Worm (Caenorhabditis elegans): ENCODE data around the gene nspb-10.
A peak's percentile ranks its signal among the peaks of the same experiment; 100 is the strongest.

Gene nspb-10

DNA sequence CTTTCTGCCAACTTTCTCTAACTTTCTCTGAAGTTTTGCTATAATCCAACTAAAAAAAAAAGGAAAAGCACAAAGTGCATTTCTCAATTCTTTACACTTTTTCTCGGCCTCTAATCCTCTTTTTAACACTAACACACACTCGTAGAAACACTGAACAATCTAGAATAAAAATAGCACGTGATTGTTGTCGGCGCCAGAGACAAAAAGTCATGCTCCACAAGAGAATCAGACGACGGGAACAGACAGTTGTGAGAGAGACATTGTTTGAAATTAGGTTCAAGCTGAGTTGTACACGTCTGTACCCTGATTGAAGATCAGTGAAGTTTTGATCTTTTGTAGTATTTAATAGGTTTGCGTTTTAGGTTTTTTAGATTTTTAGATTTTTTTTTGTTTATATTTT lies 10.3 kb upstream of the nspb-10 start (continued):
- TF ChIP-seq egl-27 (tag; optimal IDR thresholded peaks at IDR 0.05): peak in 1 of 2 experiments; percentile 10
- no peak for TF ChIP-seq Y116A8C.19 (tag; optimal IDR thresholded peaks at IDR 0.05; ENCODE audit: borderline replicate concordance)
- no peak for TF ChIP-seq ceh-8 (GFP tag; optimal IDR thresholded peaks at IDR 0.05)
- no peak for TF ChIP-seq pag-3 (tag; optimal IDR thresholded peaks at IDR 0.05; ENCODE audit: borderline replicate concordance, insufficient read depth)
- TF ChIP-seq ets-5 (GFP tag; IDR thresholded peaks at IDR 0.05): no peak
- TF ChIP-seq nhr-12 (tag; optimal IDR thresholded peaks at IDR 0.05): no peak
- TF ChIP-seq alr-1 (tag; optimal IDR thresholded peaks at IDR 0.05; ENCODE audit: borderline replicate concordance): no peak
- peak; percentile 28 to 53 (median 45) for TF ChIP-seq dpl-1 (GFP tag; optimal IDR thresholded peaks at IDR 0.05)
- TF ChIP-seq nhr-71 (tag; optimal IDR thresholded peaks at IDR 0.05): peak; percentile 95
- peak; percentile 69 for TF ChIP-seq swsn-7 (tag; optimal IDR thresholded peaks at IDR 0.05)
- TF ChIP-seq sptf-1 (tag; optimal IDR thresholded peaks at IDR 0.05): no peak
- TF ChIP-seq ceh-82 (tag; optimal IDR thresholded peaks at IDR 0.05): no peak
- TF ChIP-seq zag-1 (tag; optimal IDR thresholded peaks at IDR 0.05): no peak
- peak in 2 of 6 experiments; percentile 38 to 54 for TF ChIP-seq elt-3 (tag; optimal IDR thresholded peaks at IDR 0.05)
- TF ChIP-seq ces-1 (GFP tag; optimal IDR thresholded peaks at IDR 0.05): no peak
- TF ChIP-seq nhr-77 (tag; optimal IDR thresholded peaks at IDR 0.05): peak; percentile 84
- peak; percentile 73 for TF ChIP-seq fkh-8 (tag; optimal IDR thresholded peaks at IDR 0.05)
- TF ChIP-seq nhr-11 (tag; optimal IDR thresholded peaks at IDR 0.05): peak; percentile 73
- peak; percentile 56 to 80 for TF ChIP-seq lin-35 (GFP tag; optimal IDR thresholded peaks at IDR 0.05)
- TF ChIP-seq mab-9 (GFP tag; IDR thresholded peaks at IDR 0.05): no peak
- peak; percentile 57 for TF ChIP-seq xbp-1 (tag; optimal IDR thresholded peaks at IDR 0.05)
- no peak for TF ChIP-seq ztf-11 (tag; optimal IDR thresholded peaks at IDR 0.05)
- TF ChIP-seq fkh-4 (tag; optimal IDR thresholded peaks at IDR 0.05; ENCODE audit: borderline replicate concordance): no peak
- peak; percentile 44 for TF ChIP-seq sup-37 (GFP tag; optimal IDR thresholded peaks at IDR 0.05)
- TF ChIP-seq mep-1 (tag; optimal IDR thresholded peaks at IDR 0.05): peak; percentile 73
- peak; percentile 59 for TF ChIP-seq dsc-1 (tag; optimal IDR thresholded peaks at IDR 0.05)
- no peak for TF ChIP-seq vab-15 (tag; optimal IDR thresholded peaks at IDR 0.05)
- no peak for TF ChIP-seq unc-62 (GFP tag; optimal IDR thresholded peaks at IDR 0.05)
- TF ChIP-seq blmp-1 (tag; optimal IDR thresholded peaks at IDR 0.05): no peak
- TF ChIP-seq irx-1 (tag; optimal IDR thresholded peaks at IDR 0.05): peak; percentile 17
- TF ChIP-seq tlp-1 (tag; optimal IDR thresholded peaks at IDR 0.05): no peak
- TF ChIP-seq fkh-10 (GFP tag; optimal IDR thresholded peaks at IDR 0.05): no peak
- no peak for TF ChIP-seq C34B4.2 (tag; optimal IDR thresholded peaks at IDR 0.05)
- no peak for TF ChIP-seq ceh-88 (GFP tag; IDR thresholded peaks at IDR 0.05)
- TF ChIP-seq egl-13 (tag; optimal IDR thresholded peaks at IDR 0.05): no peak
- TF ChIP-seq nhr-19 (GFP tag; conservative IDR thresholded peaks at IDR 0.05): peak; percentile 83
- TF ChIP-seq zip-4 (GFP tag; optimal IDR thresholded peaks at IDR 0.05): no peak
- peak; percentile 87 for TF ChIP-seq lin-14 (GFP tag; optimal IDR thresholded peaks at IDR 0.05)
- TF ChIP-seq nhr-47 (tag; optimal IDR thresholded peaks at IDR 0.05): peak; percentile 61
- TF ChIP-seq snu-23 (GFP tag; optimal IDR thresholded peaks at IDR 0.05): peak; percentile 87
- no peak for TF ChIP-seq hpl-2 (GFP tag; optimal IDR thresholded peaks at IDR 0.05)
- no peak for TF ChIP-seq aly-2 (tag; optimal IDR thresholded peaks at IDR 0.05)
- no peak for TF ChIP-seq lin-39 (tag; optimal IDR thresholded peaks at IDR 0.05)
- no peak for TF ChIP-seq ceh-63 (GFP tag; optimal IDR thresholded peaks at IDR 0.05)
- TF ChIP-seq C04F5.9 (tag; optimal IDR thresholded peaks at IDR 0.05): no peak
- TF ChIP-seq nhr-84 (tag; optimal IDR thresholded peaks at IDR 0.05): no peak

Measured in whole organism, L1 larva.